Fruit fly (Drosophila melanogaster) whole organism, embryonic: ENCODE measurements around the gene Ppm1.

Source experiments
- Atf3 ChIP-seq: fragments of 200-800 bp; sonication (Bioruptor generic); optimal IDR thresholded peaks from 3 replicates; lab custom pipeline; 2016; ENCODE audit warnings: missing biosample characterization, missing genetic modification characterization
- CG10979 ChIP-seq: fragments of 200-800 bp; sonication (Bioruptor generic); optimal IDR thresholded peaks from 2 replicates; lab custom pipeline; 2018; ENCODE audit warnings: missing biosample characterization, mild to moderate bottlenecking, missing genetic modification characterization, moderate library complexity
- CG14710 ChIP-seq: fragments of 200-800 bp; sonication (Bioruptor generic); optimal IDR thresholded peaks from 3 replicates; lab custom pipeline; 2019; ENCODE audit warnings: missing biosample characterization, mild to moderate bottlenecking, missing genetic modification characterization, moderate library complexity
- CG14965 ChIP-seq: fragments of 200-800 bp; sonication (Bioruptor generic); optimal IDR thresholded peaks from 2 replicates; lab custom pipeline; 2016; ENCODE audit warnings: missing biosample characterization, missing genetic modification characterization, borderline replicate concordance
- CG1529 ChIP-seq: fragments of 200-800 bp; sonication (Bioruptor generic); optimal IDR thresholded peaks from 3 replicates; lab custom pipeline; 2018; ENCODE audit warnings: missing biosample characterization, missing genetic modification characterization
- CG1603 ChIP-seq: fragments of 200-800 bp; sonication (Bioruptor generic); optimal IDR thresholded peaks from 2 replicates; lab custom pipeline; 2019; ENCODE audit warnings: missing biosample characterization, mild to moderate bottlenecking, missing genetic modification characterization, moderate library complexity
- CG17912 ChIP-seq: fragments of 200-800 bp; sonication (Bioruptor generic); optimal IDR thresholded peaks from 2 replicates; lab custom pipeline; 2018; ENCODE audit warnings: missing biosample characterization, mild to moderate bottlenecking, missing genetic modification characterization
- CG31365 ChIP-seq: fragments of 200-800 bp; sonication (Bioruptor generic); optimal IDR thresholded peaks from 2 replicates; lab custom pipeline; 2018; ENCODE audit warnings: missing biosample characterization, mild to moderate bottlenecking, missing genetic modification characterization
- CG3407 ChIP-seq: fragments of 200-800 bp; sonication (Bioruptor generic); optimal IDR thresholded peaks from 2 replicates; lab custom pipeline; 2018; ENCODE audit warnings: missing biosample characterization, mild to moderate bottlenecking, missing genetic modification characterization
- CG3726 ChIP-seq: fragments of 200-800 bp; sonication (Bioruptor generic); IDR thresholded peaks from 3 replicates; pipeline ENCODE4, ENCODE4 v1.3.6; 2022; ENCODE audit warnings: missing biosample characterization, missing genetic modification characterization
- CG4404 ChIP-seq: fragments of 200-800 bp; sonication (Bioruptor generic); IDR thresholded peaks from 2 replicates; pipeline ENCODE4 v1.3.6; 2022; ENCODE audit warnings: missing biosample characterization, missing genetic modification characterization
- CG5953 ChIP-seq: fragments of 200-800 bp; sonication (Bioruptor generic); IDR thresholded peaks from 2 replicates; pipeline ENCODE4 v1.3.6; 2022; ENCODE audit warnings: missing biosample characterization, missing genetic modification characterization
- CG6654 ChIP-seq: fragments of 200-800 bp; sonication (Bioruptor generic); optimal IDR thresholded peaks from 2 replicates; lab custom pipeline; 2017; ENCODE audit warnings: missing biosample characterization, mild to moderate bottlenecking, missing genetic modification characterization
- CG7963 ChIP-seq: fragments of 200-800 bp; sonication (Bioruptor generic); IDR thresholded peaks from 3 replicates; pipeline ENCODE4 v1.3.6; 2022; ENCODE audit warnings: missing biosample characterization, missing genetic modification characterization; ENCODE audit not compliant: partially characterized antibody
- CG8478 ChIP-seq: fragments of >200 bp; optimal IDR thresholded peaks from 2 replicates; lab custom pipeline; 2018
- CkIIα-i1 ChIP-seq: fragments of 200-800 bp; sonication (Bioruptor generic); IDR thresholded peaks from 2 replicates; pipeline ENCODE4 v1.3.6; 2022; ENCODE audit warnings: missing biosample characterization, missing genetic modification characterization
- Dref ChIP-seq: fragments of 200-800 bp; sonication (Bioruptor generic); IDR thresholded peaks from 2 replicates; pipeline ENCODE4 v1.3.6; 2022; ENCODE audit warnings: missing biosample characterization, missing genetic modification characterization
- Fer1 ChIP-seq: fragments of 200-800 bp; sonication (Bioruptor generic); optimal IDR thresholded peaks from 2 replicates; lab custom pipeline; 2017; ENCODE audit warnings: missing biosample characterization, mild to moderate bottlenecking, missing genetic modification characterization
- HmgZ ChIP-seq: fragments of 200-800 bp; sonication (Bioruptor generic); optimal IDR thresholded peaks from 2 replicates; lab custom pipeline; 2018; ENCODE audit warnings: missing biosample characterization, mild to moderate bottlenecking, missing genetic modification characterization
- NFAT ChIP-seq: fragments of 200-800 bp; sonication (Bioruptor generic); IDR thresholded peaks from 2 replicates; pipeline ENCODE4 v1.3.6; 2022; ENCODE audit warnings: missing biosample characterization, missing genetic modification characterization
- Nf-YB ChIP-seq: fragments of 200-800 bp; sonication (Bioruptor generic); optimal IDR thresholded peaks from 3 replicates; lab custom pipeline; 2019; ENCODE audit warnings: missing biosample characterization, mild to moderate bottlenecking, missing genetic modification characterization, moderate library complexity
- Trl ChIP-seq, 3 experiments: fragments of >200 bp in 2 of 3; fragments of 200-800 bp in 1 of 3; sonication (Bioruptor generic) in 1 of 3; optimal IDR thresholded peaks; 2 replicates in 1 of 3; 3 replicates in 2 of 3; lab custom pipeline; 2016 to 2017; ENCODE audit warnings: missing biosample characterization in 1 of 3, missing genetic modification characterization in 1 of 3
- Xbp1 ChIP-seq: fragments of 200-800 bp; sonication (Bioruptor generic); optimal IDR thresholded peaks from 3 replicates; lab custom pipeline; 2016; ENCODE audit warnings: missing biosample characterization, mild to moderate bottlenecking, missing genetic modification characterization
- al ChIP-seq: fragments of 200-800 bp; sonication (Bioruptor generic); IDR thresholded peaks from 2 replicates; pipeline ENCODE4 v1.3.6; 2022; ENCODE audit warnings: missing biosample characterization, missing genetic modification characterization
- cato ChIP-seq: fragments of 200-800 bp; sonication (Bioruptor generic); optimal IDR thresholded peaks from 2 replicates; lab custom pipeline; 2016; ENCODE audit warnings: missing biosample characterization, missing genetic modification characterization, borderline replicate concordance
- chm ChIP-seq: fragments of 200-800 bp; sonication (Bioruptor generic); IDR thresholded peaks from 2 replicates; pipeline ENCODE4 v1.3.6; 2022; ENCODE audit warnings: missing biosample characterization, missing genetic modification characterization
- ci ChIP-seq: fragments of 200-800 bp; sonication (Bioruptor generic); IDR thresholded peaks from 3 replicates; pipeline ENCODE4 v1.3.6; 2022; ENCODE audit warnings: missing biosample characterization, missing genetic modification characterization
- dan ChIP-seq: fragments of 200-800 bp; sonication (Bioruptor generic); IDR thresholded peaks from 2 replicates; pipeline ENCODE4 v1.3.6; 2022; ENCODE audit warnings: missing biosample characterization, missing genetic modification characterization
- dimm ChIP-seq: fragments of 200-800 bp; sonication (Bioruptor generic); IDR thresholded peaks from 2 replicates; pipeline ENCODE4 v1.3.6; 2022; ENCODE audit warnings: missing biosample characterization, missing genetic modification characterization
- ewg ChIP-seq: fragments of 200-800 bp; sonication (Bioruptor generic); optimal IDR thresholded peaks from 3 replicates; lab custom pipeline; 2017; ENCODE audit warnings: mild to moderate bottlenecking, missing biosample characterization, missing genetic modification reagents, missing genetic modification characterization
- fd64A ChIP-seq: fragments of 200-800 bp; sonication (Bioruptor generic); optimal IDR thresholded peaks from 3 replicates; lab custom pipeline; 2018; ENCODE audit warnings: missing biosample characterization, mild to moderate bottlenecking, missing genetic modification characterization
- gcm ChIP-seq: fragments of 200-800 bp; sonication (Bioruptor generic); optimal IDR thresholded peaks from 2 replicates; lab custom pipeline; 2019; ENCODE audit warnings: missing biosample characterization, mild to moderate bottlenecking, missing genetic modification characterization, moderate library complexity
- gfzf ChIP-seq: fragments of 200-800 bp; sonication (Bioruptor generic); optimal IDR thresholded peaks from 2 replicates; lab custom pipeline; 2016; ENCODE audit warnings: missing biosample characterization, mild to moderate bottlenecking, missing genetic modification characterization, moderate library complexity
- gsb-n ChIP-seq: fragments of 200-800 bp; sonication (Bioruptor generic); optimal IDR thresholded peaks from 3 replicates; lab custom pipeline; 2018; ENCODE audit warnings: missing biosample characterization, mild to moderate bottlenecking, missing genetic modification characterization
- lov ChIP-seq, 2 experiments: fragments of 200-800 bp in 1 of 2; fragments of >200 bp in 1 of 2; sonication (Bioruptor generic) in 1 of 2; IDR thresholded peaks in 1 of 2; optimal IDR thresholded peaks in 1 of 2; 2 replicates in 1 of 2; 3 replicates in 1 of 2; pipeline versions ENCODE4 v1.3.6 to Lab custom; 2017 to 2022; ENCODE audit warnings: missing biosample characterization in 1 of 2, missing genetic modification characterization in 1 of 2
- peb ChIP-seq: fragments of 200-800 bp; sonication (Bioruptor generic); IDR thresholded peaks from 2 replicates; pipeline ENCODE4 v1.3.6; 2022; ENCODE audit warnings: missing biosample characterization, missing genetic modification characterization
- phol ChIP-seq: fragments of 200-800 bp; sonication (Bioruptor generic); optimal IDR thresholded peaks from 3 replicates; lab custom pipeline; 2018; ENCODE audit warnings: missing biosample characterization, mild to moderate bottlenecking, missing genetic modification characterization, moderate library complexity
- pita ChIP-seq: fragments of 200-800 bp; sonication (Bioruptor generic); optimal IDR thresholded peaks from 2 replicates; lab custom pipeline; 2017; ENCODE audit warnings: missing biosample characterization, mild to moderate bottlenecking, missing genetic modification characterization
- ranshi ChIP-seq: fragments of 200-800 bp; sonication (Bioruptor generic); IDR thresholded peaks from 2 replicates; pipeline ENCODE4 v1.3.6; 2022; ENCODE audit warnings: missing biosample characterization, missing genetic modification characterization
- schlank ChIP-seq: fragments of 200-800 bp; sonication (Bioruptor generic); optimal IDR thresholded peaks from 2 replicates; lab custom pipeline; 2018; ENCODE audit warnings: missing biosample characterization, mild to moderate bottlenecking, missing genetic modification characterization
- sim ChIP-seq: fragments of 200-800 bp; sonication (Bioruptor generic); IDR thresholded peaks from 2 replicates; pipeline ENCODE4 v1.3.6; 2022; ENCODE audit warnings: missing biosample characterization, missing genetic modification characterization
- slou ChIP-seq: fragments of 200-800 bp; sonication (Bioruptor generic); optimal IDR thresholded peaks from 3 replicates; lab custom pipeline; 2016; ENCODE audit warnings: missing biosample characterization, missing genetic modification characterization
- so ChIP-seq: fragments of 200-800 bp; sonication (Bioruptor generic); IDR thresholded peaks from 3 replicates; pipeline ENCODE4 v1.3.6; 2022; ENCODE audit warnings: missing biosample characterization, missing genetic modification characterization
- tio ChIP-seq: fragments of 200-800 bp; sonication (Bioruptor generic); optimal IDR thresholded peaks from 2 replicates; lab custom pipeline; 2017; ENCODE audit warnings: missing biosample characterization, missing genetic modification characterization, inconsistent platforms
- tll ChIP-seq, 2 experiments: fragments of 200-800 bp in 1 of 2; fragments of >200 bp in 1 of 2; sonication (Bioruptor generic) in 1 of 2; optimal IDR thresholded peaks; 2 replicates each; lab custom pipeline; 2017 to 2019; ENCODE audit warnings: missing biosample characterization in 2 of 2, missing genetic modification characterization in 2 of 2, mild to moderate bottlenecking in 1 of 2, moderate library complexity in 1 of 2
- vvl ChIP-seq: fragments of 200-800 bp; sonication (Bioruptor generic); IDR thresholded peaks from 2 replicates; pipeline ENCODE4 v1.3.6; 2022; ENCODE audit warnings: missing biosample characterization, missing genetic modification characterization
- wor ChIP-seq: fragments of 200-800 bp; sonication (Bioruptor generic); IDR thresholded peaks from 2 replicates; pipeline ENCODE4 v1.3.6; 2022; ENCODE audit warnings: missing biosample characterization, missing genetic modification characterization
- yki ChIP-seq: fragments of >200 bp; optimal IDR thresholded peaks from 3 replicates; lab custom pipeline; 2018
- zf30C ChIP-seq: fragments of 200-800 bp; sonication (Bioruptor generic); optimal IDR thresholded peaks from 3 replicates; lab custom pipeline; 2018; ENCODE audit warnings: missing biosample characterization, mild to moderate bottlenecking, missing genetic modification characterization

Ppm1 gene

DNA sequence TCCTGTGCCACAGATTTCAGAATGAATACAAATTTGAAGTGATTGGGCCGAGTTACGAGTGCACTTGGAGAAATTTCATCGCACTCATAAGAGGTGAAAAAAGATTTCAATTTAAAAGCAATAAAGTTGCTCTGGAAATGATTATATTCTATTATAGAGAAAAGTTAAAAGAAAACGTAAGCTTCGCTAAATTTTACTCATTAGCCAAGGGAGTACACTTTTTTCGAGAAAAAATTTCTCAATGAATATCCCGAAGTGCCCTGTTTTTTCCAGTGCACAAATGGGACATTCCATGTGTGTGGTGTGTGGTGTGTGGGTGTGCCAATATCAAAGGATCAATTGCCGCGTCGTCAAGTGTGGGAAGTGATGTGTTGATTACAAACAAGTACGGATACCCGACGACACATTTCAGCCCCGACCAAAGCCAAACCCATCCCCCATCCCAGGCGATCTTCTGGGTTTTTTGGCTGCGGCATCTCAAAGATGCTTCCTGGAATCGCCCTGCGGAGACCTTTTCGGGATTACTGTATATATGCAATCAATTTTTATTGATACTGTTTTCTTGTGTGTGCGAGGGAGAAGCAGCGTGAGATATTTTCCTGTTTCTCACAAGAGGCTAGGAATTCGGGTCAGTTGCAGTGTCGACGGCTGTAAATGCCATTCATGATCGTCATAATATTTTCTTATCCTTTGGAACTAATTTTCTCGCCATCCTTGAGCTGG is 32.6 kb downstream of the Ppm1 start (continued):
- TF ChIP-seq NFAT (GFP tag; lab: Robert Waterston, UW) (no peak), zf30C (peak; percentile 90), CG17912 (no peak), slou (GFP tag; lab: Kevin White, UChicago) (no peak), tio (peak; percentile 70), CG31365 (tag; lab: Kevin White, UChicago) (no peak), tll (GFP tag; optimal IDR thresholded peaks at IDR 0.05; lab: Kevin White, UChicago) (peak in 1 of 2 experiments; percentile 26), CG10979 (tag; lab: Kevin White, UChicago) (peak; percentile 82), peb (GFP tag; lab: Robert Waterston, UW) (no peak), ewg (GFP tag; lab: Kevin White, UChicago) (peak; percentile 27), Dref (GFP tag; lab: Robert Waterston, UW) (0 out of 2 replicates have a peak, but pooled peaks have one; percentile 1), CG6654 (GFP tag; lab: Kevin White, UChicago) (peak; percentile 1), CG4404 (GFP tag; lab: Robert Waterston, UW) (peak; percentile 93), CkIIα-i1 (GFP tag; lab: Robert Waterston, UW) (no peak), phol (peak; percentile 76), fd64A (GFP tag; lab: Kevin White, UChicago) (no peak), ci (GFP tag; lab: Robert Waterston, UW) (peak; percentile 65; the same call in 2 of the 3 replicates), dimm (GFP tag; lab: Robert Waterston, UW) (no peak), sim (peak; percentile 45; the same call in 1 of the 2 replicates), CG14965 (no peak), lov (optimal IDR thresholded peaks at IDR 0.05; lab: Kevin White, UChicago) (no peak), lov (GFP tag; IDR thresholded peaks at IDR 0.05; lab: Robert Waterston, UW) (0 out of 3 replicates have a peak, but pooled peaks have one; percentile 20), dan (no peak), CG3407 (GFP tag; lab: Kevin White, UChicago) (peak; percentile 45), CG1603 (tag; lab: Kevin White, UChicago) (peak; percentile 20), gsb-n (peak; percentile 31), CG3726 (GFP tag; lab: Robert Waterston, UW) (no peak), CG5953 (GFP tag; lab: Robert Waterston, UW) (no peak), ranshi (GFP tag; lab: Robert Waterston, UW) (no peak), gcm (peak; percentile 54), CG7963 (no peak), CG8478 (lab: Kevin White, UChicago) (no peak), wor (no peak), Fer1 (GFP tag; lab: Kevin White, UChicago) (no peak), vvl (GFP tag; lab: Robert Waterston, UW) (peak; percentile 67; the same call in 1 of the 2 replicates), schlank (tag; lab: Kevin White, UChicago) (no peak), cato (GFP tag; lab: Kevin White, UChicago) (no peak), pita (GFP tag; lab: Kevin White, UChicago) (no peak), Trl (optimal IDR thresholded peaks at IDR 0.05; lab: Kevin White, UChicago) (no peak), Trl (GFP tag; optimal IDR thresholded peaks at IDR 0.05; lab: Kevin White, UChicago) (peak; percentile 25), Atf3 (GFP tag; lab: Kevin White, UChicago) (peak; percentile 9), gfzf (GFP tag; lab: Kevin White, UChicago) (no peak), so (no peak), chm (GFP tag; lab: Robert Waterston, UW) (0 out of 2 replicates have a peak, but pooled peaks have one; percentile 6), Xbp1 (peak; percentile 53), Nf-YB (peak; percentile 20), CG14710 (tag; lab: Kevin White, UChicago) (peak; percentile 77), al (GFP tag; lab: Robert Waterston, UW) (no peak), CG1529 (GFP tag; lab: Kevin White, UChicago) (no peak), HmgZ (tag; lab: Kevin White, UChicago) (no peak), yki (no peak)
